Fruit fly (Drosophila melanogaster): ENCODE results near the gene CenG1A.

The CenG1A gene

dm6 chr2L:13928461-13928860 lies 93.1 kb downstream of the CenG1A start:
- TF ChIP-seq kay (GFP tag; ENCODE audit: borderline replicate concordance) = no peak
- no peak for TF ChIP-seq ovo (GFP tag; optimal IDR thresholded peaks at IDR 0.05)
- TF ChIP-seq CG11617 (GFP tag; optimal IDR thresholded peaks at IDR 0.05) = no peak
- no peak for TF ChIP-seq tj (GFP tag; optimal IDR thresholded peaks at IDR 0.05)
- TF ChIP-seq bab1 (GFP tag; optimal IDR thresholded peaks at IDR 0.05) = no peak
- no peak for TF ChIP-seq CG5204 (GFP tag; optimal IDR thresholded peaks at IDR 0.05)
- no peak for TF ChIP-seq Mnt (GFP tag; optimal IDR thresholded peaks at IDR 0.05)
- no peak for TF ChIP-seq CG33017 (tag; optimal IDR thresholded peaks at IDR 0.05)
- TF ChIP-seq CG1620 (GFP tag; optimal IDR thresholded peaks at IDR 0.05) = no peak
- no peak for TF ChIP-seq cnc (optimal IDR thresholded peaks at IDR 0.05)
- no peak for TF ChIP-seq Crg-1 (GFP tag; optimal IDR thresholded peaks at IDR 0.05)
- TF ChIP-seq CG7101 (tag; optimal IDR thresholded peaks at IDR 0.05) = no peak
- no peak for TF ChIP-seq CG14711 (tag; optimal IDR thresholded peaks at IDR 0.05)
- no peak for TF ChIP-seq cic (GFP tag; optimal IDR thresholded peaks at IDR 0.05)
- no peak for TF ChIP-seq toe (GFP tag; optimal IDR thresholded peaks at IDR 0.05)
- TF ChIP-seq CG7045 (GFP tag; optimal IDR thresholded peaks at IDR 0.05) = no peak
- no peak for TF ChIP-seq CG12768 (GFP tag; optimal IDR thresholded peaks at IDR 0.05)
- no peak for TF ChIP-seq pad (GFP tag; optimal IDR thresholded peaks at IDR 0.05)
- no peak for TF ChIP-seq Clk (GFP tag; optimal IDR thresholded peaks at IDR 0.05)

- TF ChIP-seq CG33017 (tag; optimal IDR thresholded peaks at IDR 0.05) = peak; percentile 23
- TF ChIP-seq Crg-1 (GFP tag; optimal IDR thresholded peaks at IDR 0.05) = no peak
- peak; percentile 16 for TF ChIP-seq CG14711 (tag; optimal IDR thresholded peaks at IDR 0.05)
- TF ChIP-seq CG7101 (tag; optimal IDR thresholded peaks at IDR 0.05) = peak; percentile 6
Measured at dm6 chr2L:13931318-13931717, 96.0 kb downstream of the CenG1A start, which contains the start of gene CG42711. Gene CG42711, minus strand, starts transcription at chr2L:13931362.

DNA sequence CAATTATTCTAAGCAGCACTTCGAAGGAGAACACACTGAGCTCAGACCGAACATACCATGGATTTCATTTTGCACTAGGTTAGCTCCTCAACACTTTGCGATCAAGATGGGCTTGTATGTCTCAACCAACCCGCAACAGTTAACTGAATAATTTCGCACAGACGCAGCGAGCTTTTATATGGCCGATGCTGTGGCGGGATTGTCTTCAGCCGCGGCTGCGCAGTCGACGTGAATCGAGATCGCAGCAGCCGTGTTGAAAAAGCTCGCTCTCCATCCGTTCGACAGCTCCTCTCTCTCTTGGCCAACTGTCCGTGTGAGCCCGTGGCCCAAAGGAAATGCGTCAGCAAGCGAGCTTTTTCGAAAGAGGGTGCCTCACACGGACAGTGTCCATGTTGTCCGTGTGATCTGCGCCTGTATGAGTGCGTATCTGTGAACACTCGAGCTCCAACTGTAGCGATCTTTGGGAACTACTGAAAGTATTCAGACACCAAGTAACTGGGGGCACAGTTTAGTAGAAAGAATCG lies 99.2 kb downstream of the CenG1A start, which contains the start of gene Vajk2:
TSS of gene Vajk2 (minus strand) at position 151 of the 524 bp plus-strand sequence.
- TF ChIP-seq cnc (optimal IDR thresholded peaks at IDR 0.05) (no peak), bab1 (GFP tag; optimal IDR thresholded peaks at IDR 0.05) (no peak), CG5204 (GFP tag; optimal IDR thresholded peaks at IDR 0.05) (no peak), ovo (GFP tag; optimal IDR thresholded peaks at IDR 0.05) (no peak), pad (GFP tag; optimal IDR thresholded peaks at IDR 0.05) (no peak), Mnt (GFP tag; optimal IDR thresholded peaks at IDR 0.05) (no peak), toe (GFP tag; optimal IDR thresholded peaks at IDR 0.05) (no peak), tj (GFP tag; optimal IDR thresholded peaks at IDR 0.05) (no peak), CG7101 (tag; optimal IDR thresholded peaks at IDR 0.05) (no peak), cic (GFP tag; optimal IDR thresholded peaks at IDR 0.05) (no peak)

DNA sequence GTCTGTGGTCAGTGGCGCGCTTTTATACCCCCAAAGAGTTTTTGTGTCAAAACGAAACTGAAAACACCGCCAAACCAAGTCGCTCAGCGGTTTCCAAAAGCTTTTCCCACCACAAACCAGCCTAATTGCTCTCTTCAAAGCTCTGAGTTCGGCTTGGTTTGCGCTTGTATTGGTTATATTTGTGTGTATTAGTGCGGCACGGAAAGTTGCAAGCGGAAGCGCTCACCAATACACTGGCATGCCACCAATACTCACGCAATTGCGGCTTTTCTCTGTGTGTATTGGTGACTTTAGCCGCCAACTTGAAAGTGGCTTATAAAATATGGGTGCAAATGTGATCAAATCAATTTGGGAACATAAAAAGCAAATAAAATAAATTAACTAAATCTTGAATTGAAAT lies 112.1 kb downstream of the CenG1A start, which contains the start of gene Vajk3:
TSS of gene Vajk3 (minus strand) at position 1 of the 400 bp plus-strand sequence.
- TF ChIP-seq pad (GFP tag; optimal IDR thresholded peaks at IDR 0.05) = no peak
- TF ChIP-seq Mnt (GFP tag; optimal IDR thresholded peaks at IDR 0.05) = no peak
- TF ChIP-seq toe (GFP tag; optimal IDR thresholded peaks at IDR 0.05) = no peak
- no peak for TF ChIP-seq CG7101 (tag; optimal IDR thresholded peaks at IDR 0.05)
- TF ChIP-seq CG12768 (GFP tag; optimal IDR thresholded peaks at IDR 0.05) = no peak
- TF ChIP-seq ovo (GFP tag; optimal IDR thresholded peaks at IDR 0.05) = no peak
- no peak for TF ChIP-seq CG33017 (tag; optimal IDR thresholded peaks at IDR 0.05)
- no peak for TF ChIP-seq cnc (optimal IDR thresholded peaks at IDR 0.05)
- TF ChIP-seq cic (GFP tag; optimal IDR thresholded peaks at IDR 0.05) = no peak
- no peak for TF ChIP-seq Clk (GFP tag; optimal IDR thresholded peaks at IDR 0.05)
- TF ChIP-seq bab1 (GFP tag; optimal IDR thresholded peaks at IDR 0.05) = no peak
- no peak for TF ChIP-seq CG14711 (tag; optimal IDR thresholded peaks at IDR 0.05)
- no peak for TF ChIP-seq Crg-1 (GFP tag; optimal IDR thresholded peaks at IDR 0.05)
- TF ChIP-seq CG5204 (GFP tag; optimal IDR thresholded peaks at IDR 0.05) = no peak
- TF ChIP-seq tj (GFP tag; optimal IDR thresholded peaks at IDR 0.05) = no peak
- TF ChIP-seq CG1620 (GFP tag; optimal IDR thresholded peaks at IDR 0.05) = no peak
- no peak for TF ChIP-seq CG7045 (GFP tag; optimal IDR thresholded peaks at IDR 0.05)
- TF ChIP-seq kay (GFP tag; ENCODE audit: borderline replicate concordance) = no peak
- TF ChIP-seq Hr96 (GFP tag; optimal IDR thresholded peaks at IDR 0.05) = no peak
- no peak for TF ChIP-seq CG11617 (GFP tag; optimal IDR thresholded peaks at IDR 0.05)

Measured in whole organism, adult.